Fruit fly (Drosophila melanogaster): ENCODE results near the gene daw.

The daw gene

dm6 chr2L:2765659-2766373, 39.2 kb upstream of the daw start, which contains the start of the genes Snx21 and aph-1 (continued):
- no peak; the same call in 1 of the 2 replicates for TF ChIP-seq CG11696 (GFP tag; IDR thresholded peaks at IDR 0.05)
- TF ChIP-seq CTCF (GFP tag; optimal IDR thresholded peaks at IDR 0.05): peak; percentile 49
- TF ChIP-seq CG1647 (GFP tag; optimal IDR thresholded peaks at IDR 0.05): peak; percentile 81
- TF ChIP-seq D19A (tag; optimal IDR thresholded peaks at IDR 0.05): peak; percentile 100
- TF ChIP-seq trem (tag; optimal IDR thresholded peaks at IDR 0.05): peak; percentile 87
- TF ChIP-seq CG7987 (GFP tag; optimal IDR thresholded peaks at IDR 0.05): peak; percentile 67
- TF ChIP-seq fd64A (GFP tag; optimal IDR thresholded peaks at IDR 0.05): peak; percentile 42
- TF ChIP-seq en (GFP tag; optimal IDR thresholded peaks at IDR 0.05): peak; percentile 72
- peak; percentile 90 for TF ChIP-seq corto (GFP tag; optimal IDR thresholded peaks at IDR 0.05)
- peak; percentile 95 for TF ChIP-seq CoRest (tag; optimal IDR thresholded peaks at IDR 0.05)
- TF ChIP-seq hth (optimal IDR thresholded peaks at IDR 0.05): no peak
- peak; percentile 94 for TF ChIP-seq Ptx1 (GFP tag; IDR thresholded peaks at IDR 0.05)
- peak; percentile 70 for TF ChIP-seq CG18011 (GFP tag; optimal IDR thresholded peaks at IDR 0.05)
- peak; percentile 90 for TF ChIP-seq CG7786 (GFP tag; optimal IDR thresholded peaks at IDR 0.05)
- peak; percentile 91 for TF ChIP-seq Dek (tag; optimal IDR thresholded peaks at IDR 0.05)
- TF ChIP-seq tll (GFP tag; optimal IDR thresholded peaks at IDR 0.05): peak in 1 of 2 experiments; percentile 64
- peak; percentile 89 for TF ChIP-seq zen (tag; optimal IDR thresholded peaks at IDR 0.05)
- TF ChIP-seq CG8359 (GFP tag; optimal IDR thresholded peaks at IDR 0.05; ENCODE audit: borderline replicate concordance): peak; percentile 82
- peak; percentile 80 for TF ChIP-seq onecut (GFP tag; IDR thresholded peaks at IDR 0.05)
- peak; percentile 93 for TF ChIP-seq CG18262 (tag; optimal IDR thresholded peaks at IDR 0.05)
- no peak for TF ChIP-seq Elba2 (GFP tag; optimal IDR thresholded peaks at IDR 0.05)
- TF ChIP-seq ara (GFP tag; IDR thresholded peaks at IDR 0.05): peak; percentile 74
- TF ChIP-seq CG34224 (GFP tag; IDR thresholded peaks at IDR 0.05; ENCODE audit: partially characterized antibody): no peak
- peak; percentile 90 for TF ChIP-seq CG9932 (GFP tag; IDR thresholded peaks at IDR 0.05)
- TF ChIP-seq MBD-R2 (GFP tag; IDR thresholded peaks at IDR 0.05): peak; percentile 84; the same call in 1 of the 2 replicates
- TF ChIP-seq Nf-YB (GFP tag; optimal IDR thresholded peaks at IDR 0.05): peak; percentile 78
- TF ChIP-seq Jarid2 (GFP tag; optimal IDR thresholded peaks at IDR 0.05): peak; percentile 63
- peak; percentile 60; the same call in 1 of the 2 replicates for TF ChIP-seq CG17612 (GFP tag; IDR thresholded peaks at IDR 0.05)
- no peak for TF ChIP-seq D (optimal IDR thresholded peaks at IDR 0.05)
- TF ChIP-seq D (GFP tag; optimal IDR thresholded peaks at IDR 0.05): peak; percentile 91
- TF ChIP-seq Deaf1 (tag; optimal IDR thresholded peaks at IDR 0.05): peak; percentile 75
- peak; percentile 98 for TF ChIP-seq sens (GFP tag)
- TF ChIP-seq unpg (GFP tag; optimal IDR thresholded peaks at IDR 0.05): peak; percentile 94
- TF ChIP-seq TFAM (GFP tag; optimal IDR thresholded peaks at IDR 0.05): peak; percentile 16
- TF ChIP-seq Ets65A (GFP tag): peak; percentile 97
- TF ChIP-seq CG3407 (GFP tag; optimal IDR thresholded peaks at IDR 0.05): peak; percentile 83
- TF ChIP-seq CG14667 (GFP tag; IDR thresholded peaks at IDR 0.05): peak; percentile 77
- peak; percentile 85 for TF ChIP-seq esg (GFP tag; conservative IDR thresholded peaks at IDR 0.05)
- peak; percentile 92 for TF ChIP-seq CG18619 (GFP tag; optimal IDR thresholded peaks at IDR 0.05)
- peak; percentile 80 for TF ChIP-seq ssp (GFP tag; IDR thresholded peaks at IDR 0.05)
- TF ChIP-seq HmgD (GFP tag; optimal IDR thresholded peaks at IDR 0.05): peak; percentile 81
- TF ChIP-seq Hr51 (GFP tag; optimal IDR thresholded peaks at IDR 0.05): peak; percentile 90 to 95
- peak; percentile 92 for TF ChIP-seq dmrt11E (tag; optimal IDR thresholded peaks at IDR 0.05)
- TF ChIP-seq sna (GFP tag; IDR thresholded peaks at IDR 0.05; ENCODE audit: partially characterized antibody): no peak
- TF ChIP-seq CG4617 (GFP tag; optimal IDR thresholded peaks at IDR 0.05; ENCODE audit: borderline replicate concordance): peak; percentile 77
- peak; percentile 46 for TF ChIP-seq stwl (tag; optimal IDR thresholded peaks at IDR 0.05)
- peak; percentile 88 for TF ChIP-seq Blimp-1 (GFP tag; optimal IDR thresholded peaks at IDR 0.05)
- TF ChIP-seq sug (tag; optimal IDR thresholded peaks at IDR 0.05): peak; percentile 92
- TF ChIP-seq Tbp (GFP tag; optimal IDR thresholded peaks at IDR 0.05): no peak

All from whole organism, embryonic.